Fruit fly (Drosophila melanogaster) Kc167 (cell line): ENCODE measurements around the gene Kots.

Experiments
- Myc ChIP-seq: fragments of >200 bp; optimal IDR thresholded peaks from 2 replicates; lab custom pipeline; 2017; ENCODE audit warnings: missing external identifiers
- psq ChIP-seq: fragments of >200 bp; optimal IDR thresholded peaks from 2 replicates; lab custom pipeline; 2017; ENCODE audit warnings: missing external identifiers
- ttk ChIP-seq: sonication (Bioruptor generic); optimal IDR thresholded peaks from 2 replicates; lab custom pipeline; 2017; ENCODE audit warnings: missing external identifiers

DNA sequence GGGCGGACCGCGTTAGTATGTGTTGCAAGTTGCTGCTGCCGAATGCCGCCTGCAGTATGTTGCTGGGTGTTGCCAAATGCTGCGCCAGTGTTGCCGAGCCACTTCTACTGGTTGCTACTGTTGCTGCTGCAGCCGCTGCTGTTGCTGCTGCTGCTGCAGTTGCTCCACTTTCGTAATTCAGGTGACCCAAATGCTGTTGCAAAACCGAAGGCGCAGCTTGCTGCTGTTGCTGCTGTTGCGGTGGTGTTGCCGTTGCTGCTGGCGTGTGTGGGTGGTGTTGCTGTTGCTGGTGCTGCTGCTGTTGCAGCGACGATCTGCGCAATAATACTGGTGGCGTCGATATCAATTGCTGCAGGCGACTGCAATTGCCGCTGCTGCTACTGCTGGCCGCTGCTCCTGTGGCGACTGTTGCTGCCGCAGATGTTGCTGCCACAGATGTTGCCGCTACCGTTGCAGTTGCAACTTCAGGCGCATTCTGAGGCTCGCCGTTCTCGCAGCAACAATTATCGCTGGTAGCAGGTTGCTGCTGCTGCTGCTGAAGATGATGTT lies 18.4 kb upstream of the Kots start:
- TF ChIP-seq psq (lab: Kevin White, UChicago) (no peak), ttk (lab: Kevin White, UChicago) (no peak), Myc (lab: Kevin White, UChicago) (no peak)
